Worm (Caenorhabditis elegans) whole organism, L4 larva: Measurements from ENCODE around the gene C07E3.10.
A peak's percentile ranks its signal among the peaks of the same experiment; 100 is the strongest.

Source experiments
- D1046.2 ChIP-seq: fragments of 200-800 bp; sonication (Bioruptor generic); IDR thresholded peaks from 2 replicates; pipeline ENCODE4 v1.3.6; 2022; ENCODE audit warnings: missing genetic modification characterization, missing compliant biosample characterization
- F10B5.3 ChIP-seq: sonication (generic microtip); optimal IDR thresholded peaks from 2 replicates; lab custom pipeline; 2016; ENCODE audit warnings: mild to moderate bottlenecking, missing genetic modification characterization, missing compliant biosample characterization
- F37D6.2 ChIP-seq: sonication (generic microtip); optimal IDR thresholded peaks from 2 replicates; lab custom pipeline; 2016; ENCODE audit warnings: mild to moderate bottlenecking, missing genetic modification characterization, missing compliant biosample characterization
- T20F7.1 ChIP-seq: fragments of 200-800 bp; sonication (Bioruptor generic); optimal IDR thresholded peaks from 2 replicates; lab custom pipeline; 2018; ENCODE audit warnings: mild to moderate bottlenecking, missing genetic modification characterization, missing compliant biosample characterization
- T26A8.4 ChIP-seq: fragments of 200-800 bp; sonication (Bioruptor generic); IDR thresholded peaks from 2 replicates; pipeline ENCODE4 v1.3.6; 2022; ENCODE audit warnings: missing genetic modification characterization, missing compliant biosample characterization
- Y105C5A.15 ChIP-seq: fragments of 200-800 bp; sonication (Bioruptor generic); IDR thresholded peaks from 2 replicates; pipeline ENCODE4 v1.3.6; 2022; ENCODE audit warnings: missing genetic modification characterization, missing compliant biosample characterization
- Y48G9A.11 ChIP-seq: fragments of 200-800 bp; sonication (Bioruptor generic); IDR thresholded peaks from 2 replicates; pipeline ENCODE4 v1.3.6; 2022; ENCODE audit warnings: missing genetic modification reagents, missing genetic modification characterization, missing compliant biosample characterization
- Y5F2A.4 ChIP-seq: fragments of 200-800 bp; sonication (Bioruptor generic); optimal IDR thresholded peaks from 2 replicates; lab custom pipeline; 2018; ENCODE audit warnings: mild to moderate bottlenecking, missing genetic modification characterization, missing compliant biosample characterization
- Y75B8A.6 ChIP-seq: fragments of 200-800 bp; sonication (Bioruptor generic); IDR thresholded peaks from 2 replicates; pipeline ENCODE4 v1.3.6; 2022; ENCODE audit warnings: missing genetic modification reagents, missing genetic modification characterization, missing compliant biosample characterization
- ZK337.2 ChIP-seq: fragments of 200-800 bp; sonication (Bioruptor generic); IDR thresholded peaks from 2 replicates; pipeline ENCODE4 v1.3.6; 2022; ENCODE audit warnings: missing genetic modification reagents, missing genetic modification characterization, missing compliant biosample characterization
- ZK546.5 ChIP-seq, 2 experiments: sonication (generic microtip); optimal IDR thresholded peaks; 2 replicates each; lab custom pipeline; 2017; ENCODE audit warnings: missing biosample characterization in 2 of 2, missing genetic modification characterization in 2 of 2
- aly-2 ChIP-seq: sonication (generic microtip); optimal IDR thresholded peaks from 2 replicates; lab custom pipeline; 2018; ENCODE audit warnings: missing biosample characterization, missing genetic modification characterization
- ama-1 ChIP-seq: fragments of 150-350 bp; optimal IDR thresholded peaks from 2 replicates; lab custom pipeline; 2014; ENCODE audit warnings: inconsistent platforms, mixed read lengths
- attf-4 ChIP-seq: sonication (generic microtip); optimal IDR thresholded peaks from 3 replicates; lab custom pipeline; 2017; ENCODE audit warnings: missing biosample characterization, missing genetic modification characterization
- ceh-28 ChIP-seq: fragments of 150-350 bp; optimal IDR thresholded peaks from 2 replicates; lab custom pipeline; 2014; ENCODE audit warnings: missing biosample characterization, missing genetic modification reagents, missing genetic modification characterization
- ceh-62 ChIP-seq: sonication (generic microtip); optimal IDR thresholded peaks from 2 replicates; lab custom pipeline; 2017; ENCODE audit warnings: missing biosample characterization, missing genetic modification characterization
- ceh-82 ChIP-seq: sonication (generic microtip); optimal IDR thresholded peaks from 2 replicates; lab custom pipeline; 2017; ENCODE audit warnings: missing biosample characterization, missing genetic modification characterization
- ces-1 ChIP-seq: fragments of 150-350 bp; sonication (generic microtip); optimal IDR thresholded peaks from 4 replicates; lab custom pipeline; 2014; ENCODE audit warnings: missing biosample characterization, missing genetic modification reagents, missing genetic modification characterization
- ctbp-1 ChIP-seq: fragments of 200-800 bp; sonication (Bioruptor generic); IDR thresholded peaks from 2 replicates; pipeline ENCODE4 v1.3.6; 2022; ENCODE audit warnings: missing genetic modification reagents, missing genetic modification characterization, missing compliant biosample characterization
- daf-12 ChIP-seq: fragments of 150-350 bp; optimal IDR thresholded peaks from 2 replicates; lab custom pipeline; 2014; ENCODE audit warnings: missing biosample characterization, missing genetic modification reagents, missing genetic modification characterization
- daf-19 ChIP-seq: fragments of 200-800 bp; sonication (Bioruptor generic); conservative IDR thresholded peaks from 2 replicates; pipeline ENCODE4 v1.3.6; 2022; ENCODE audit warnings: missing genetic modification characterization, missing compliant biosample characterization
- dmd-8 ChIP-seq: fragments of 200-800 bp; sonication (Bioruptor generic); IDR thresholded peaks from 2 replicates; pipeline ENCODE4 v1.3.6; 2022; ENCODE audit warnings: missing genetic modification characterization, missing compliant biosample characterization
- dmd-9 ChIP-seq: fragments of 200-800 bp; sonication (Bioruptor generic); IDR thresholded peaks from 2 replicates; pipeline ENCODE4 v1.3.6; 2022; ENCODE audit warnings: missing genetic modification reagents, missing genetic modification characterization, missing compliant biosample characterization
- dpl-1 ChIP-seq: fragments of 150-350 bp; optimal IDR thresholded peaks from 2 replicates; lab custom pipeline; 2014; ENCODE audit warnings: missing biosample characterization, missing genetic modification reagents, missing genetic modification characterization
- duxl-1 ChIP-seq: sonication (generic microtip); optimal IDR thresholded peaks from 2 replicates; lab custom pipeline; 2016; ENCODE audit warnings: mild to moderate bottlenecking, missing genetic modification characterization, moderate library complexity, missing compliant biosample characterization; ENCODE audit not compliant: poor library complexity
- egl-27 ChIP-seq: sonication (generic microtip); optimal IDR thresholded peaks from 3 replicates; lab custom pipeline; 2017; ENCODE audit warnings: missing biosample characterization, missing genetic modification reagents, missing genetic modification characterization
- fos-1 ChIP-seq: fragments of 150-350 bp; optimal IDR thresholded peaks from 2 replicates; lab custom pipeline; 2014; ENCODE audit warnings: missing biosample characterization, missing genetic modification characterization
- hif-1 ChIP-seq, 2 experiments: sonication (generic microtip); optimal IDR thresholded peaks; 2 replicates each; lab custom pipeline; 2016 to 2017; ENCODE audit warnings: missing compliant biosample characterization in 2 of 2, missing genetic modification characterization in 2 of 2, missing genetic modification reagents in 2 of 2, missing genotype in 2 of 2, mild to moderate bottlenecking in 1 of 2
- hlh-30 ChIP-seq: sonication (generic microtip); optimal IDR thresholded peaks from 2 replicates; lab custom pipeline; 2017; ENCODE audit warnings: antibody characterized with exemption, mild to moderate bottlenecking, missing genetic modification characterization, missing compliant biosample characterization; ENCODE audit not compliant: insufficient read depth
- jun-1 ChIP-seq: fragments of 150-350 bp; optimal IDR thresholded peaks from 2 replicates; lab custom pipeline; 2014; ENCODE audit warnings: missing biosample characterization, missing genetic modification reagents, missing genetic modification characterization
- lin-13 ChIP-seq: fragments of 150-350 bp; optimal IDR thresholded peaks from 2 replicates; lab custom pipeline; 2014; ENCODE audit warnings: missing biosample characterization, missing genetic modification reagents, missing genetic modification characterization
- lin-29 ChIP-seq: fragments of 200-800 bp; sonication (Bioruptor generic); IDR thresholded peaks from 2 replicates; pipeline ENCODE4 v1.3.6; 2022; ENCODE audit warnings: missing genetic modification reagents, missing genetic modification characterization, missing compliant biosample characterization
- lsy-2 ChIP-seq, 2 experiments: fragments of 150-350 bp in 1 of 2; sonication (generic microtip) in 1 of 2; optimal IDR thresholded peaks; 2 replicates each; lab custom pipeline; 2014 to 2017; ENCODE audit warnings: missing biosample characterization in 2 of 2, missing genetic modification characterization in 2 of 2
- madf-9 ChIP-seq: fragments of 200-800 bp; sonication (Bioruptor generic); conservative IDR thresholded peaks from 2 replicates; pipeline ENCODE4 v1.3.6; 2022; ENCODE audit warnings: missing genetic modification reagents, missing genetic modification characterization, missing compliant biosample characterization
- mdl-1 ChIP-seq, 2 experiments: fragments of 150-350 bp in 1 of 2; sonication (generic microtip) in 1 of 2; optimal IDR thresholded peaks; 2 replicates each; lab custom pipeline; 2014 to 2017; ENCODE audit warnings: missing biosample characterization in 2 of 2, missing genetic modification characterization in 2 of 2
- mdt-29 ChIP-seq: fragments of 200-800 bp; sonication (Bioruptor generic); IDR thresholded peaks from 2 replicates; pipeline ENCODE4 v1.3.6; 2022; ENCODE audit warnings: missing genetic modification reagents, missing genetic modification characterization, missing compliant biosample characterization
- mep-1 ChIP-seq: fragments of 150-350 bp; sonication (generic microtip); optimal IDR thresholded peaks from 3 replicates; lab custom pipeline; 2014; ENCODE audit warnings: missing biosample characterization, missing genetic modification characterization
- mxl-2 ChIP-seq: fragments of 200-800 bp; sonication (Bioruptor generic); conservative IDR thresholded peaks from 2 replicates; pipeline ENCODE4 v1.3.6; 2022; ENCODE audit warnings: missing genetic modification reagents, missing genetic modification characterization, missing compliant biosample characterization
- nhr-10 ChIP-seq: fragments of 150-350 bp; optimal IDR thresholded peaks from 2 replicates; lab custom pipeline; 2014; ENCODE audit warnings: missing biosample characterization, missing genetic modification characterization
- nhr-111 ChIP-seq: fragments of 200-800 bp; sonication (Bioruptor generic); optimal IDR thresholded peaks from 2 replicates; lab custom pipeline; 2018; ENCODE audit warnings: mild to moderate bottlenecking, missing genetic modification characterization, missing compliant biosample characterization
- nhr-28 ChIP-seq: fragments of 150-350 bp; optimal IDR thresholded peaks from 2 replicates; lab custom pipeline; 2014; ENCODE audit warnings: missing biosample characterization, missing genetic modification characterization
- nhr-41 ChIP-seq: fragments of 200-800 bp; sonication (Bioruptor generic); IDR thresholded peaks from 2 replicates; pipeline ENCODE4 v1.3.6; 2022; ENCODE audit warnings: missing genetic modification reagents, missing genetic modification characterization, missing compliant biosample characterization
- nhr-42 ChIP-seq: fragments of 200-800 bp; sonication (Bioruptor generic); IDR thresholded peaks from 2 replicates; pipeline ENCODE4 v1.3.6; 2022; ENCODE audit warnings: missing genetic modification characterization, missing compliant biosample characterization
- nhr-48 ChIP-seq: sonication (generic microtip); optimal IDR thresholded peaks from 2 replicates; lab custom pipeline; 2016; ENCODE audit warnings: mild to moderate bottlenecking, missing genetic modification characterization, missing compliant biosample characterization
- php-3 ChIP-seq: fragments of 200-800 bp; sonication (Bioruptor generic); IDR thresholded peaks from 2 replicates; pipeline ENCODE4 v1.3.6; 2022; ENCODE audit warnings: missing genetic modification reagents, missing genetic modification characterization, missing compliant biosample characterization
- pqm-1 ChIP-seq: sonication (generic microtip); optimal IDR thresholded peaks from 2 replicates; lab custom pipeline; 2017; ENCODE audit warnings: missing biosample characterization, missing genetic modification characterization
- rbr-2 ChIP-seq: sonication (generic microtip); optimal IDR thresholded peaks from 2 replicates; lab custom pipeline; 2016; ENCODE audit warnings: missing genotype, missing genetic modification characterization, missing compliant biosample characterization
- saeg-2 ChIP-seq: fragments of 200-800 bp; sonication (Bioruptor generic); IDR thresholded peaks from 2 replicates; pipeline ENCODE4 v1.3.6; 2022; ENCODE audit warnings: missing genetic modification reagents, missing genetic modification characterization, missing compliant biosample characterization
- snpc-1.2 ChIP-seq: fragments of 200-800 bp; sonication (Bioruptor generic); IDR thresholded peaks from 2 replicates; pipeline ENCODE4 v1.3.6; 2022; ENCODE audit warnings: missing genetic modification reagents, missing genetic modification characterization, missing compliant biosample characterization
- unc-130 ChIP-seq: sonication (generic microtip); optimal IDR thresholded peaks from 2 replicates; lab custom pipeline; 2016; ENCODE audit warnings: missing genetic modification reagents, missing genetic modification characterization, missing compliant biosample characterization
- zfp-3 ChIP-seq: fragments of 200-800 bp; sonication (Bioruptor generic); conservative IDR thresholded peaks from 2 replicates; pipeline ENCODE4 v1.3.6; 2022; ENCODE audit warnings: missing genetic modification reagents, missing genetic modification characterization, missing compliant biosample characterization
- ztf-11 ChIP-seq: fragments of 150-350 bp; optimal IDR thresholded peaks from 2 replicates; lab custom pipeline; 2014; ENCODE audit warnings: missing biosample characterization, missing genetic modification characterization

C07E3.10 gene

ce11 chrII:10389038-10389437, 42.9 kb downstream of the C07E3.10 start (continued):
- no peak for TF ChIP-seq egl-27 (tag; lab: Kevin White, UChicago)
- TF ChIP-seq ZK546.5 (tag; optimal IDR thresholded peaks at IDR 0.05; lab: Kevin White, UChicago), result no peak
- TF ChIP-seq ceh-82 (tag; lab: Kevin White, UChicago), result no peak
- TF ChIP-seq ces-1, result no peak
- TF ChIP-seq ceh-62 (tag; lab: Kevin White, UChicago), result no peak
- no peak for TF ChIP-seq aly-2 (tag; lab: Kevin White, UChicago)
- no peak for TF ChIP-seq daf-12 (tag; lab: Kevin White, UChicago)
- TF ChIP-seq pqm-1 (tag; lab: Kevin White, UChicago), result peak; percentile 77
- TF ChIP-seq attf-4, result no peak
- no peak for TF ChIP-seq jun-1 (tag; lab: Kevin White, UChicago)
- peak; percentile 44; the same call in 1 of the 2 replicates for TF ChIP-seq ctbp-1 (GFP tag; lab: Robert Waterston, UW)
- TF ChIP-seq nhr-42 (GFP tag; lab: Robert Waterston, UW), result 0 out of 2 replicates have a peak, but pooled peaks have one; percentile 26
- TF ChIP-seq hif-1 (tag; optimal IDR thresholded peaks at IDR 0.05; lab: Kevin White, UChicago), result peak in 1 of 2 experiments; percentile 6
- TF ChIP-seq lsy-2 (tag; optimal IDR thresholded peaks at IDR 0.05; lab: Kevin White, UChicago), result peak in 1 of 2 experiments; percentile 75
- peak; percentile 45 for TF ChIP-seq nhr-10 (tag; lab: Kevin White, UChicago)
- no peak for TF ChIP-seq ztf-11
- TF ChIP-seq rbr-2, result no peak
- TF ChIP-seq dpl-1, result peak; percentile 39
- no peak for TF ChIP-seq dmd-9 (GFP tag; lab: Robert Waterston, UW)
- TF ChIP-seq Y75B8A.6 (GFP tag; lab: Robert Waterston, UW), result 0 out of 2 replicates have a peak, but pooled peaks have one; percentile 34
- TF ChIP-seq mdl-1 (tag; optimal IDR thresholded peaks at IDR 0.05; lab: Kevin White, UChicago), result peak; percentile 73 to 92
- TF ChIP-seq nhr-41 (GFP tag; lab: Robert Waterston, UW), result no peak
- TF ChIP-seq ceh-28, result no peak
- TF ChIP-seq T26A8.4, result peak; percentile 51; the same call in 1 of the 2 replicates
- no peak for TF ChIP-seq fos-1 (tag; lab: Kevin White, UChicago)
- TF ChIP-seq T20F7.1 (GFP tag; lab: Kevin White, UChicago), result peak; percentile 78
- TF ChIP-seq Y5F2A.4 (GFP tag; lab: Kevin White, UChicago), result no peak
- no peak for TF ChIP-seq unc-130 (GFP tag; lab: Kevin White, UChicago)
- no peak for TF ChIP-seq dmd-8 (GFP tag; lab: Robert Waterston, UW)
- TF ChIP-seq lin-13 (GFP tag; lab: Kevin White, UChicago), result no peak
- TF ChIP-seq saeg-2 (GFP tag; lab: Robert Waterston, UW), result 0 out of 2 replicates have a peak, but pooled peaks have one; percentile 71
- TF ChIP-seq ama-1 (lab: Kevin White, UChicago), result peak; percentile 80
- no peak for TF ChIP-seq ZK337.2 (GFP tag; lab: Robert Waterston, UW)
- TF ChIP-seq madf-9, result 0 out of 2 replicates have a peak, but pooled peaks have one; percentile 31
- TF ChIP-seq hlh-30, result peak; percentile 97
- 0 out of 2 replicates have a peak, but pooled peaks have one; percentile 15 for TF ChIP-seq zfp-3 (GFP tag; lab: Robert Waterston, UW)
- no peak for TF ChIP-seq nhr-111
- no peak for TF ChIP-seq mdt-29 (GFP tag; lab: Robert Waterston, UW)
- no peak for TF ChIP-seq F10B5.3 (tag; lab: Kevin White, UChicago)
- TF ChIP-seq nhr-48 (tag; lab: Kevin White, UChicago), result peak; percentile 91
- TF ChIP-seq duxl-1 (tag; lab: Kevin White, UChicago), result no peak
- no peak for TF ChIP-seq php-3 (GFP tag; lab: Robert Waterston, UW)
- no peak for TF ChIP-seq Y105C5A.15
- no peak for TF ChIP-seq F37D6.2
- TF ChIP-seq Y48G9A.11, result no peak
- peak; percentile 88 for TF ChIP-seq nhr-28 (tag; lab: Kevin White, UChicago)
- TF ChIP-seq mep-1 (tag; lab: Kevin White, UChicago), result peak; percentile 79
- no peak for TF ChIP-seq daf-19 (GFP tag; lab: Robert Waterston, UW)
- peak; percentile 52; the same call in 1 of the 2 replicates for TF ChIP-seq lin-29
- no peak for TF ChIP-seq snpc-1.2
- peak; percentile 71 for TF ChIP-seq mxl-2
- no peak for TF ChIP-seq D1046.2 (GFP tag; lab: Robert Waterston, UW)
